Fruit fly (Drosophila melanogaster) whole organism, embryonic: ENCODE results near the gene CG15034.

Experiments used
- Abd-B ChIP-seq: fragments of 200-800 bp; sonication (Bioruptor generic); optimal IDR thresholded peaks from 2 replicates; lab custom pipeline; 2018; ENCODE audit warnings: missing biosample characterization, mild to moderate bottlenecking, missing genetic modification characterization, moderate library complexity
- Atf6 ChIP-seq: fragments of 200-800 bp; sonication (Bioruptor generic); IDR thresholded peaks from 2 replicates; pipeline ENCODE4 v1.3.6; 2022; ENCODE audit warnings: missing biosample characterization, missing genetic modification characterization
- Bdp1 ChIP-seq: fragments of 200-800 bp; sonication (Bioruptor generic); optimal IDR thresholded peaks from 3 replicates; lab custom pipeline; 2016; ENCODE audit warnings: missing biosample characterization, missing genetic modification characterization
- CG10654 ChIP-seq: fragments of 200-800 bp; sonication (Bioruptor generic); optimal IDR thresholded peaks from 2 replicates; lab custom pipeline; 2016; ENCODE audit warnings: missing biosample characterization, missing genetic modification characterization
- CG10979 ChIP-seq: fragments of 200-800 bp; sonication (Bioruptor generic); optimal IDR thresholded peaks from 2 replicates; lab custom pipeline; 2018; ENCODE audit warnings: missing biosample characterization, mild to moderate bottlenecking, missing genetic modification characterization, moderate library complexity
- CG11093 ChIP-seq: fragments of 200-800 bp; sonication (Bioruptor generic); IDR thresholded peaks from 3 replicates; pipeline ENCODE4 v1.3.6; 2022; ENCODE audit warnings: missing biosample characterization, missing genetic modification characterization
- CG12155 ChIP-seq: fragments of 200-800 bp; sonication (Bioruptor generic); optimal IDR thresholded peaks from 3 replicates; lab custom pipeline; 2016; ENCODE audit warnings: missing biosample characterization, missing genetic modification characterization
- CG12659 ChIP-seq: fragments of 200-800 bp; sonication (Bioruptor generic); optimal IDR thresholded peaks from 3 replicates; lab custom pipeline; 2017; ENCODE audit warnings: mild to moderate bottlenecking, missing biosample characterization, missing genetic modification reagents, missing genetic modification characterization
- CG13287 ChIP-seq: fragments of 200-800 bp; sonication (Bioruptor generic); IDR thresholded peaks from 2 replicates; pipeline ENCODE4 v1.3.6; 2022; ENCODE audit warnings: missing biosample characterization, missing genetic modification characterization; ENCODE audit not compliant: partially characterized antibody
- CG13624 ChIP-seq: fragments of 200-800 bp; sonication (Bioruptor generic); optimal IDR thresholded peaks from 2 replicates; lab custom pipeline; 2016; ENCODE audit warnings: missing biosample characterization, missing genetic modification characterization
- CG14014 ChIP-seq: fragments of 200-800 bp; sonication (Bioruptor generic); IDR thresholded peaks from 2 replicates; pipeline ENCODE4 v1.3.6; 2022; ENCODE audit warnings: missing biosample characterization, missing genetic modification characterization
- CG14710 ChIP-seq: fragments of 200-800 bp; sonication (Bioruptor generic); optimal IDR thresholded peaks from 3 replicates; lab custom pipeline; 2019; ENCODE audit warnings: missing biosample characterization, mild to moderate bottlenecking, missing genetic modification characterization, moderate library complexity
- CG15011 ChIP-seq: fragments of 200-800 bp; sonication (Bioruptor generic); optimal IDR thresholded peaks from 3 replicates; lab custom pipeline; 2018; ENCODE audit warnings: missing biosample characterization, mild to moderate bottlenecking, missing genetic modification characterization
- CG1647 ChIP-seq: fragments of 200-800 bp; sonication (Bioruptor generic); optimal IDR thresholded peaks from 3 replicates; lab custom pipeline; 2016; ENCODE audit warnings: missing biosample characterization, missing genetic modification characterization
- CG30431 ChIP-seq: fragments of 200-800 bp; sonication (Bioruptor generic); optimal IDR thresholded peaks from 2 replicates; lab custom pipeline; 2017; ENCODE audit warnings: missing biosample characterization, missing genetic modification characterization
- CG3163 ChIP-seq: fragments of 200-800 bp; sonication (Bioruptor generic); optimal IDR thresholded peaks from 3 replicates; lab custom pipeline; 2016; ENCODE audit warnings: missing biosample characterization, missing genetic modification characterization
- CG34224 ChIP-seq: fragments of 200-800 bp; sonication (Bioruptor generic); IDR thresholded peaks from 3 replicates; pipeline ENCODE4 v1.3.6; 2022; ENCODE audit warnings: missing biosample characterization, missing genetic modification characterization; ENCODE audit not compliant: partially characterized antibody
- CG5180 ChIP-seq: fragments of 200-800 bp; sonication (Bioruptor generic); optimal IDR thresholded peaks from 3 replicates; lab custom pipeline; 2017; ENCODE audit warnings: missing biosample characterization, missing genetic modification characterization, mild to moderate bottlenecking, moderate library complexity, missing genetic modification reagents
- CG6654 ChIP-seq: fragments of 200-800 bp; sonication (Bioruptor generic); optimal IDR thresholded peaks from 2 replicates; lab custom pipeline; 2017; ENCODE audit warnings: missing biosample characterization, mild to moderate bottlenecking, missing genetic modification characterization
- CG6689 ChIP-seq: fragments of 200-800 bp; sonication (Bioruptor generic); IDR thresholded peaks from 2 replicates; pipeline ENCODE4 v1.3.6; 2022; ENCODE audit warnings: missing biosample characterization, missing genetic modification characterization
- CG6813 ChIP-seq: fragments of 200-800 bp; sonication (Bioruptor generic); optimal IDR thresholded peaks from 2 replicates; lab custom pipeline; 2017; ENCODE audit warnings: missing biosample characterization, missing genetic modification characterization, mild to moderate bottlenecking, moderate library complexity, missing genetic modification reagents
- CG7987 ChIP-seq: fragments of 200-800 bp; sonication (Bioruptor generic); optimal IDR thresholded peaks from 2 replicates; lab custom pipeline; 2018; ENCODE audit warnings: missing biosample characterization, mild to moderate bottlenecking, missing genetic modification characterization, moderate library complexity
- CG8089 ChIP-seq: fragments of 200-800 bp; sonication (Bioruptor generic); optimal IDR thresholded peaks from 3 replicates; lab custom pipeline; 2016; ENCODE audit warnings: missing biosample characterization, missing genetic modification characterization
- CG8924 ChIP-seq: fragments of 200-800 bp; optimal IDR thresholded peaks from 3 replicates; lab custom pipeline; 2019; ENCODE audit warnings: missing biosample characterization, mild to moderate bottlenecking, missing genetic modification characterization, moderate library complexity
- CG9727 ChIP-seq: fragments of 200-800 bp; sonication (Bioruptor generic); optimal IDR thresholded peaks from 3 replicates; lab custom pipeline; 2017; ENCODE audit warnings: missing biosample characterization, mild to moderate bottlenecking, missing genetic modification characterization
- CkIIα-i1 ChIP-seq: fragments of 200-800 bp; sonication (Bioruptor generic); IDR thresholded peaks from 2 replicates; pipeline ENCODE4 v1.3.6; 2022; ENCODE audit warnings: missing biosample characterization, missing genetic modification characterization
- Dip2 ChIP-seq: fragments of 200-800 bp; sonication (Bioruptor generic); IDR thresholded peaks from 2 replicates; pipeline ENCODE4 v1.3.6; 2022; ENCODE audit warnings: missing biosample characterization, missing genetic modification characterization
- Dip3 ChIP-seq: fragments of 200-800 bp; sonication (Bioruptor generic); optimal IDR thresholded peaks from 3 replicates; lab custom pipeline; 2016; ENCODE audit warnings: missing biosample characterization, missing genetic modification characterization
- ERR ChIP-seq: fragments of 200-800 bp; sonication (Bioruptor generic); optimal IDR thresholded peaks from 2 replicates; lab custom pipeline; 2016; ENCODE audit warnings: missing biosample characterization, missing genetic modification characterization
- HHEX ChIP-seq: fragments of 200-800 bp; sonication (Bioruptor generic); optimal IDR thresholded peaks from 3 replicates; lab custom pipeline; 2017; ENCODE audit warnings: missing biosample characterization, mild to moderate bottlenecking, missing genetic modification characterization, missing genetic modification reagents
- Lhr ChIP-seq: fragments of 200-800 bp; sonication (Bioruptor generic); optimal IDR thresholded peaks from 3 replicates; lab custom pipeline; 2017; ENCODE audit warnings: mild to moderate bottlenecking, missing biosample characterization, missing genetic modification reagents, missing genetic modification characterization
- Mrtf ChIP-seq: fragments of 200-800 bp; sonication (Bioruptor generic); IDR thresholded peaks from 3 replicates; pipeline ENCODE4 v1.3.6; 2022; ENCODE audit warnings: missing biosample characterization, missing genetic modification characterization
- Nf-YA ChIP-seq: fragments of 200-800 bp; sonication (Bioruptor generic); IDR thresholded peaks from 2 replicates; pipeline ENCODE4 v1.3.6; 2022; ENCODE audit warnings: missing biosample characterization, missing genetic modification characterization
- Oli ChIP-seq: fragments of 200-800 bp; sonication (Bioruptor generic); optimal IDR thresholded peaks from 2 replicates; lab custom pipeline; 2018; ENCODE audit warnings: missing biosample characterization, mild to moderate bottlenecking, missing genetic modification characterization, moderate library complexity
- Side ChIP-seq: fragments of 200-800 bp; sonication (Bioruptor generic); optimal IDR thresholded peaks from 2 replicates; lab custom pipeline; 2016; ENCODE audit warnings: missing biosample characterization, missing genetic modification characterization
- bcd ChIP-seq: fragments of 200-800 bp; sonication (Bioruptor generic); optimal IDR thresholded peaks from 2 replicates; lab custom pipeline; 2017; ENCODE audit warnings: missing biosample characterization, mild to moderate bottlenecking, missing genetic modification characterization
- emc ChIP-seq: fragments of 200-800 bp; sonication (Bioruptor generic); optimal IDR thresholded peaks from 2 replicates; lab custom pipeline; 2016; ENCODE audit warnings: missing biosample characterization, missing genetic modification characterization
- esg ChIP-seq: fragments of 200-800 bp; sonication (Bioruptor generic); conservative IDR thresholded peaks from 2 replicates; pipeline ENCODE4 v1.3.6; 2022; ENCODE audit warnings: missing biosample characterization, missing genetic modification characterization
- jing ChIP-seq: fragments of 200-800 bp; sonication (Bioruptor generic); optimal IDR thresholded peaks from 2 replicates; lab custom pipeline; 2018; ENCODE audit warnings: missing biosample characterization, mild to moderate bottlenecking, missing genetic modification characterization
- kay ChIP-seq: fragments of 200-800 bp; sonication (Bioruptor generic); optimal IDR thresholded peaks from 2 replicates; lab custom pipeline; 2016; ENCODE audit warnings: missing biosample characterization, missing genetic modification characterization
- kni ChIP-seq: fragments of 200-800 bp; sonication (Bioruptor generic); optimal IDR thresholded peaks from 3 replicates; lab custom pipeline; 2017; ENCODE audit warnings: mild to moderate bottlenecking, missing biosample characterization, missing genetic modification reagents, missing genetic modification characterization
- lab ChIP-seq: fragments of 200-800 bp; sonication (Bioruptor generic); optimal IDR thresholded peaks from 3 replicates; lab custom pipeline; 2017; ENCODE audit warnings: missing biosample characterization, missing genetic modification characterization, mild to moderate bottlenecking, moderate library complexity, missing genetic modification reagents
- pan ChIP-seq, 4 experiments: fragments of >200 bp in 3 of 4; fragments of 200-800 bp in 1 of 4; sonication (Bioruptor generic) in 1 of 4; optimal IDR thresholded peaks in 3 of 4; IDR thresholded peaks in 1 of 4; 2 replicates each; pipeline versions ENCODE4 v1.3.6 to Lab custom; 2017 to 2022; ENCODE audit warnings: missing biosample characterization in 2 of 4, missing genetic modification characterization in 2 of 4, mixed read lengths in 1 of 4
- ranshi ChIP-seq: fragments of 200-800 bp; sonication (Bioruptor generic); IDR thresholded peaks from 2 replicates; pipeline ENCODE4 v1.3.6; 2022; ENCODE audit warnings: missing biosample characterization, missing genetic modification characterization
- tin ChIP-seq: fragments of 200-800 bp; sonication (Bioruptor generic); optimal IDR thresholded peaks from 3 replicates; lab custom pipeline; 2016; ENCODE audit warnings: missing biosample characterization, missing genetic modification characterization
- unc-4 ChIP-seq: fragments of 200-800 bp; sonication (Bioruptor generic); IDR thresholded peaks from 2 replicates; pipeline ENCODE4 v1.3.6; 2022; ENCODE audit warnings: missing biosample characterization, missing genetic modification characterization; ENCODE audit not compliant: partially characterized antibody

The CG15034 gene

DNA sequence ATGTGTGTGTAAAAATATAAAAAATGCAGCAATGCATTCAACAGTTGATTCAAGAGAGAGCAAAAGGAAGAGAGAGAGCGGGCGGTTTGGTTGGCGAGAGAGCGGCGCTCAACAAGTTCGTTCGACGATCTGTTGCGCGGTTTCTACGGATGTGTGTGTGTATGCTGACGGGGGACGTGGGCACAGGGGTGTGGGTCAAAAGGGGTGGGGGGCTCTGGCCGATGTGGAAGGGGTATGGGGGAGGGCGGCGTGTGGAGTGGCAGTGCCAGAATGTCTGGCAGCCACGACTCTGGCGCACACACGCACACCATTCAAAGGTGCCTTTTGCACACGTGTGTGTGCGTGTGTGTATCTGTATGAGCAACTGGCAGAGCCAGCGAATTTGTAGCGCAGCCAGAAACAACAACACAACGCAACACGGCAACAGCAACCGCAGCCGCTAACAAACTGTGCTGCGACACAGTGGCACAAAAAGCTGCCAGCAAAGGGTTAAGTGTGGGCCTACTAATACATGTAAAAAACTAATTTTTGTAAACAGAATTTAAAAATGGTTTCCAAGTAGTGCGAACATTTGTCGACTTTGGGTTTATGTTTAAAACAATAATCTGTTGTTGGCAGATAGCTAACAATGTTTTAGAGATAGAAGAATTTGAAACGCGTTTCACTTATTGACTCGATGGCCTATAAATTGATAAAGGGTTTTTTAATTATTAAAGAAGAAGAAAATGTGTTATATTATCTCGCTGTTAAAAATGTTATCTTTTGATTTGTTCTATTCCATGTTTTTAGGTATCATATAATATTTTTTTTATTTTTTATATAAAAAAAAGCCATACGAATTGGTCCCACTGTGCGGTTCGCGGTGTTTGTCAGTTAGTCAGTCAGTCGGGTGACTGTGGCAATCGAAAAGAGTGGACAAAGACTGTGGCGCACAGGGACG is 40.5 kb downstream of the CG15034 start (continued):
- TF ChIP-seq CG12659 (GFP tag; lab: Kevin White, UChicago) (peak; percentile 97), jing (GFP tag; lab: Kevin White, UChicago) (peak; percentile 81), HHEX (GFP tag; lab: Kevin White, UChicago) (peak; percentile 92), Side (GFP tag; lab: Kevin White, UChicago) (no peak), CG10979 (peak; percentile 97), CG9727 (peak; percentile 99), CG34224 (GFP tag; lab: Robert Waterston, UW) (0 out of 3 replicates have a peak, but pooled peaks have one; percentile 33), Abd-B (GFP tag; lab: Kevin White, UChicago) (peak; percentile 96), CG14014 (0 out of 2 replicates have a peak, but pooled peaks have one; percentile 56), CkIIα-i1 (GFP tag; lab: Robert Waterston, UW) (no peak), CG30431 (peak; percentile 95), Oli (tag; lab: Kevin White, UChicago) (peak; percentile 97), esg (GFP tag; lab: Robert Waterston, UW) (peak; percentile 82), lab (GFP tag; lab: Kevin White, UChicago) (peak; percentile 84), CG5180 (GFP tag; lab: Kevin White, UChicago) (peak; percentile 88), CG13624 (GFP tag; lab: Kevin White, UChicago) (peak; percentile 66), bcd (GFP tag; lab: Kevin White, UChicago) (peak; percentile 96), pan (optimal IDR thresholded peaks at IDR 0.05; lab: Kevin White, UChicago) (no peak), pan (GFP tag; optimal IDR thresholded peaks at IDR 0.05 in 1 of 2, IDR thresholded peaks at IDR 0.05 in 1 of 2) (peak in 1 of 2 experiments; percentile 56), CG14710 (tag; lab: Kevin White, UChicago) (peak; percentile 96), Mrtf (GFP tag; lab: Robert Waterston, UW) (peak; percentile 67; the same call in 2 of the 3 replicates), Nf-YA (peak; percentile 25; the same call in 1 of the 2 replicates), Dip3 (GFP tag; lab: Kevin White, UChicago) (peak; percentile 71), CG7987 (no peak), tin (peak; percentile 89), CG6813 (GFP tag; lab: Kevin White, UChicago) (peak; percentile 90), CG8089 (peak; percentile 81), CG12155 (peak; percentile 76), Bdp1 (GFP tag; lab: Kevin White, UChicago) (peak; percentile 58), ERR (no peak), CG6654 (GFP tag; lab: Kevin White, UChicago) (peak; percentile 90), Dip2 (GFP tag; lab: Robert Waterston, UW) (0 out of 2 replicates have a peak, but pooled peaks have one; percentile 5), ranshi (GFP tag; lab: Robert Waterston, UW) (peak; percentile 66; the same call in 1 of the 2 replicates), kay (GFP tag; lab: Kevin White, UChicago) (peak; percentile 37), CG15011 (GFP tag; lab: Kevin White, UChicago) (peak; percentile 49), CG8924 (tag; lab: Kevin White, UChicago) (peak; percentile 96), CG1647 (GFP tag; lab: Kevin White, UChicago) (peak; percentile 63), CG13287 (peak; percentile 29), unc-4 (GFP tag; lab: Robert Waterston, UW) (no peak), CG10654 (GFP tag; lab: Kevin White, UChicago) (peak; percentile 82), CG11093 (GFP tag; lab: Robert Waterston, UW) (peak; percentile 80), Atf6 (GFP tag; lab: Robert Waterston, UW) (no peak), Lhr (GFP tag; lab: Kevin White, UChicago) (peak; percentile 70), emc (GFP tag; lab: Kevin White, UChicago) (peak; percentile 80), CG6689 (peak; percentile 85), kni (GFP tag; lab: Kevin White, UChicago) (peak; percentile 90), CG3163 (GFP tag; lab: Kevin White, UChicago) (no peak)
